Worm (Caenorhabditis elegans) whole organism, midembryonic: ENCODE data around the gene T22B2.1.
A peak's percentile ranks its signal among the peaks of the same experiment; 100 is the strongest.

ENCODE experiments used
- T22C8.4 ChIP-seq: fragments of 200-800 bp; sonication (Bioruptor generic); IDR thresholded peaks from 2 replicates; pipeline ENCODE4 v1.3.6; 2022; ENCODE audit warnings: missing genetic modification characterization, missing compliant biosample characterization
- cog-1 ChIP-seq: sonication (generic microtip); optimal IDR thresholded peaks from 2 replicates; lab custom pipeline; 2016; ENCODE audit warnings: missing genetic modification characterization, missing compliant biosample characterization
- flt-1 ChIP-seq: fragments of 200-800 bp; sonication (Bioruptor generic); IDR thresholded peaks from 2 replicates; pipeline ENCODE4 v1.3.6; 2022; ENCODE audit warnings: missing genetic modification characterization, missing compliant biosample characterization
- klf-2 ChIP-seq: fragments of 200-800 bp; sonication (Bioruptor generic); conservative IDR thresholded peaks from 2 replicates; pipeline ENCODE4 v1.3.6; 2022; ENCODE audit warnings: missing genetic modification reagents, missing genetic modification characterization, missing compliant biosample characterization
- med-1 ChIP-seq: sonication (generic microtip); optimal IDR thresholded peaks from 2 replicates; lab custom pipeline; 2017; ENCODE audit warnings: missing genetic modification characterization, mild to moderate bottlenecking, missing compliant biosample characterization, antibody characterized with exemption, missing genetic modification reagents; ENCODE audit not compliant: insufficient read depth
- ref-1 ChIP-seq: fragments of 200-800 bp; sonication (Bioruptor generic); conservative IDR thresholded peaks from 2 replicates; pipeline ENCODE4 v1.3.6; 2022; ENCODE audit warnings: missing genetic modification reagents, missing genetic modification characterization, missing compliant biosample characterization
- tab-1 ChIP-seq: fragments of 200-800 bp; sonication (Bioruptor generic); IDR thresholded peaks from 2 replicates; pipeline ENCODE4 v1.3.6; 2022; ENCODE audit warnings: missing genetic modification characterization, missing compliant biosample characterization
- ztf-23 ChIP-seq: fragments of 200-800 bp; sonication (Bioruptor generic); IDR thresholded peaks from 2 replicates; pipeline ENCODE4 v1.3.6; 2022; ENCODE audit warnings: missing genetic modification reagents, missing genetic modification characterization, missing compliant biosample characterization
- ztf-29 ChIP-seq: fragments of 200-800 bp; sonication (Bioruptor generic); IDR thresholded peaks from 2 replicates; pipeline ENCODE4 v1.3.6; 2022; ENCODE audit warnings: missing genetic modification reagents, missing genetic modification characterization, missing compliant biosample characterization

T22B2.1 gene

ce11 chrX:3911280-3911679 is 14.6 kb upstream of the T22B2.1 start, which contains the start of gene T22B2.5:
T22B2.5 (minus strand) TSS chrX:3911380.
- no peak for TF ChIP-seq cog-1 (tag; lab: Kevin White, UChicago)
- no peak for TF ChIP-seq T22C8.4 (GFP tag; lab: Robert Waterston, UW)
- TF ChIP-seq klf-2: no peak
- no peak for TF ChIP-seq ztf-29 (GFP tag; lab: Robert Waterston, UW)
- no peak for TF ChIP-seq ztf-23
- TF ChIP-seq tab-1 (GFP tag; lab: Robert Waterston, UW): no peak
- TF ChIP-seq ref-1 (GFP tag; lab: Robert Waterston, UW): no peak
- TF ChIP-seq flt-1 (GFP tag; lab: Robert Waterston, UW): no peak
- no peak for TF ChIP-seq med-1 (GFP tag; lab: Kevin White, UChicago)

- TF ChIP-seq flt-1 (GFP tag; lab: Robert Waterston, UW): peak; percentile 82
- no peak for TF ChIP-seq ztf-23
- no peak for TF ChIP-seq cog-1 (tag; lab: Kevin White, UChicago)
- peak; percentile 70; the same call in 1 of the 2 replicates for TF ChIP-seq klf-2
- TF ChIP-seq ztf-29 (GFP tag; lab: Robert Waterston, UW): peak; percentile 61
- TF ChIP-seq med-1 (GFP tag; lab: Kevin White, UChicago): peak; percentile 16
- TF ChIP-seq tab-1 (GFP tag; lab: Robert Waterston, UW): peak; percentile 74; the same call in 1 of the 2 replicates
- peak; percentile 49; the same call in 1 of the 2 replicates for TF ChIP-seq T22C8.4 (GFP tag; lab: Robert Waterston, UW)
- 0 out of 2 replicates have a peak, but pooled peaks have one; percentile 43 for TF ChIP-seq ref-1 (GFP tag; lab: Robert Waterston, UW)
Observed at ce11 chrX:3914273-3914672, 11.6 kb upstream of the T22B2.1 start.

DNA sequence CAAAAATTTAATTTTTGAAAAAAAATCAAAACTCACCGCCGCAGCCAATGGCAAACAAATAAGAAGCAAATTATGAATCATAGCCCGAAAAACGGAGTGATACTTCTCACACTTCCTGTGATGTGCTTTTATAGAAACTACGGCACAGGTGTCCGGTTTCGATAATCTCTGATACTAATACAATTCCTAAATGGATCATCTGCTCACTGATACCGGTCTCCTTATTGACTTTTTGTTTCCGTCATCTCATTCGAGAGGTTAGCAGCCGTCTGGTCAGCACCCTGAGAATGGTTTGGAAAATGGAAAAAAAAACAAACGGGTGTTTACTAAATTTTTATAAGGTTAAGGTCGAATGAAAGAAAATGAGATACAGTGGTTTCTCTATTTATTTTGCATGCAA is 10.1 kb upstream of the T22B2.1 start, which contains the start of gene idpp-9:
idpp-9 (minus strand) TSS at position 101 of the 400 bp plus-strand sequence.
- TF ChIP-seq flt-1 (GFP tag; lab: Robert Waterston, UW) (no peak), ztf-23 (no peak), cog-1 (tag; lab: Kevin White, UChicago) (no peak), tab-1 (GFP tag; lab: Robert Waterston, UW) (no peak), T22C8.4 (GFP tag; lab: Robert Waterston, UW) (no peak), ztf-29 (GFP tag; lab: Robert Waterston, UW) (no peak), klf-2 (no peak), med-1 (GFP tag; lab: Kevin White, UChicago) (no peak), ref-1 (GFP tag; lab: Robert Waterston, UW) (no peak)

- no peak for TF ChIP-seq klf-2
- no peak for TF ChIP-seq ztf-29 (GFP tag; lab: Robert Waterston, UW)
- TF ChIP-seq cog-1 (tag; lab: Kevin White, UChicago): no peak
- TF ChIP-seq med-1 (GFP tag; lab: Kevin White, UChicago): no peak
- TF ChIP-seq ztf-23: no peak
- no peak for TF ChIP-seq tab-1 (GFP tag; lab: Robert Waterston, UW)
- no peak for TF ChIP-seq T22C8.4 (GFP tag; lab: Robert Waterston, UW)
Observed at ce11 chrX:3917013-3917412, 8.9 kb upstream of the T22B2.1 start, which contains the start of gene T22B2.3. T22B2.3 (plus strand) TSS chrX:3917313.

DNA sequence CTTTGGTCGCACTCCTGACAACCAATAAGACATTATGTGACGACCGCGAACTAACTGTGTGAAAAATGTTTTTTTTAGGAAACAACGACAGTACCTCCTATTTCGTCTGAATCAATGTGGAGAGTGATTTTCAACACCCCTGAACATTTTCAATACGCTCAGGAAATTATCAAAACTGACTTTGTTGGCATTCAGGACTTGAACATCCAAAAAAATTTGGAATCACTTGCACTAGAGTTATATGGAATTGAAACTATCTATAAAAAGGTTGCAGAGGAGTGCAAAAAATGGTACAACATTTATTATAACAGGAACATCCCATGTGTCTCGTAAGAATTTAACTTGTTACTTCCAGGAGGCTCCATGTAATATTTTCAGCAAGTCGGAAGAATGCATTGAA is 7.7 kb upstream of the T22B2.1 start:
- TF ChIP-seq klf-2 (no peak), med-1 (GFP tag; lab: Kevin White, UChicago) (no peak), tab-1 (GFP tag; lab: Robert Waterston, UW) (no peak), ztf-23 (no peak), flt-1 (GFP tag; lab: Robert Waterston, UW) (no peak), ref-1 (GFP tag; lab: Robert Waterston, UW) (no peak), T22C8.4 (GFP tag; lab: Robert Waterston, UW) (no peak), cog-1 (tag; lab: Kevin White, UChicago) (no peak), ztf-29 (GFP tag; lab: Robert Waterston, UW) (no peak)

- TF ChIP-seq klf-2: no peak
- TF ChIP-seq cog-1 (tag; lab: Kevin White, UChicago): no peak
- no peak for TF ChIP-seq ztf-23
- TF ChIP-seq tab-1 (GFP tag; lab: Robert Waterston, UW): no peak
- TF ChIP-seq med-1 (GFP tag; lab: Kevin White, UChicago): no peak
- no peak for TF ChIP-seq ref-1 (GFP tag; lab: Robert Waterston, UW)
- no peak for TF ChIP-seq T22C8.4 (GFP tag; lab: Robert Waterston, UW)
- no peak for TF ChIP-seq ztf-29 (GFP tag; lab: Robert Waterston, UW)
- no peak for TF ChIP-seq flt-1 (GFP tag; lab: Robert Waterston, UW)
Observed at ce11 chrX:3919689-3920088, 6.2 kb upstream of the T22B2.1 start.

DNA sequence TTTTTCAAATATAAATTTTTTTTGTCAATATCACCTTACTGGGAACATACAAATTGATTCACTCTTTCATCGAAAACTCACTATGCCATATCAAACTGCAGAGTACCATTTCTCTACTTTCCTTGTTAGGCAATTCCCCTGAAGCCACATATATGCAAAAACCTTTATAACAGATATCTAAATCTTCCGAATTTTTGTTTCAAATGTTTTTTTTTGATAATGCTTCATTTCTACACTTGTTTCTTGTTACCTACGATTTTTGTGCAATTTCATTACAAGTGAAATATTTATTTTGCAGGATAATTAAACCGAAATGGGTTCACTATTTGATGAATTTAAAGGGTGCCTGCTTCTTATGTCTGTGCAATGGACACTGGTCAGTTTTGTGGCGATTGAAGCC is 5.8 kb upstream of the T22B2.1 start, which contains the start of gene T22B2.2:
T22B2.2 (plus strand) TSS at position 301 of the 400 bp plus-strand sequence.
- TF ChIP-seq ztf-29 (GFP tag; lab: Robert Waterston, UW): no peak
- no peak for TF ChIP-seq T22C8.4 (GFP tag; lab: Robert Waterston, UW)
- TF ChIP-seq cog-1 (tag; lab: Kevin White, UChicago): no peak
- no peak for TF ChIP-seq med-1 (GFP tag; lab: Kevin White, UChicago)

- no peak for TF ChIP-seq flt-1 (GFP tag; lab: Robert Waterston, UW)
- no peak for TF ChIP-seq cog-1 (tag; lab: Kevin White, UChicago)
- no peak for TF ChIP-seq ref-1 (GFP tag; lab: Robert Waterston, UW)
- no peak for TF ChIP-seq ztf-23
- no peak for TF ChIP-seq tab-1 (GFP tag; lab: Robert Waterston, UW)
- no peak for TF ChIP-seq med-1 (GFP tag; lab: Kevin White, UChicago)
- TF ChIP-seq ztf-29 (GFP tag; lab: Robert Waterston, UW): no peak
- no peak for TF ChIP-seq T22C8.4 (GFP tag; lab: Robert Waterston, UW)
- TF ChIP-seq klf-2: no peak
Observed at ce11 chrX:3920747-3921146, 5.1 kb upstream of the T22B2.1 start.

DNA sequence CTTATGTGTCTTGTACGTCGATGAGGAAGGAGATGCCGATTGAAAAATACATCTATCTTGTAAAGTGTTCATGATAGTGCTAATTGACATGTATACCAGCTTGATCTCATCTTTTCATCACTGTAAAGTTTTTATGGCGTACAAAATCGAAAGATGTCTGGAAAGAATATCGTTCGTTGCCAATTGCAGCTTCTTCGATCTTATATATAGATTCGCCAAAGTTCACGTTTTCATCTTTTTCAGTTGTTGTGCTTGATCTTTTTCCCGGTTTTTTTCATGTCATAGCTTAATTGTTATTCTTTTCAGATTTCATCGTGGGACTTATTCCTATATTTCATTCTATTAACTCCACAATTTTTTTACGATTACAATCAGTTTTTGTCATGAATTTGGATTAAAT is 5.5 kb downstream of the T22B2.1 start, which contains the start of gene adt-3:
adt-3 (plus strand) TSS at position 301 of the 400 bp plus-strand sequence.
- no peak for TF ChIP-seq cog-1 (tag; lab: Kevin White, UChicago)
- TF ChIP-seq T22C8.4 (GFP tag; lab: Robert Waterston, UW): no peak
- TF ChIP-seq med-1 (GFP tag; lab: Kevin White, UChicago): no peak
- TF ChIP-seq tab-1 (GFP tag; lab: Robert Waterston, UW): no peak
- TF ChIP-seq flt-1 (GFP tag; lab: Robert Waterston, UW): no peak
- no peak for TF ChIP-seq ztf-29 (GFP tag; lab: Robert Waterston, UW)
- TF ChIP-seq ztf-23: no peak
- TF ChIP-seq klf-2: no peak
- no peak for TF ChIP-seq ref-1 (GFP tag; lab: Robert Waterston, UW)
